Fruit fly (Drosophila melanogaster) whole organism, prepupa: ENCODE measurements around the gene Myo31DF.

ENCODE experiments used
- CG10669 ChIP-seq: fragments of 200-800 bp; sonication (Bioruptor generic); optimal IDR thresholded peaks from 3 replicates; lab custom pipeline; 2018; ENCODE audit warnings: missing biosample characterization, mild to moderate bottlenecking, missing genetic modification characterization, moderate library complexity
- CG6163 ChIP-seq: fragments of 200-800 bp; sonication (Bioruptor generic); IDR thresholded peaks from 3 replicates; pipeline ENCODE4 v1.3.6; 2022; ENCODE audit warnings: missing biosample characterization, missing genetic modification characterization
- CG6276 ChIP-seq: fragments of 200-800 bp; sonication (Bioruptor generic); optimal IDR thresholded peaks from 2 replicates; lab custom pipeline; 2017; ENCODE audit warnings: missing biosample characterization, mild to moderate bottlenecking, missing genetic modification characterization
- CG7368 ChIP-seq: fragments of 200-800 bp; sonication (Bioruptor generic); optimal IDR thresholded peaks from 3 replicates; lab custom pipeline; 2016; ENCODE audit warnings: missing biosample characterization, missing genetic modification characterization
- CG8319 ChIP-seq: fragments of 200-800 bp; sonication (Bioruptor generic); optimal IDR thresholded peaks from 3 replicates; lab custom pipeline; 2016; ENCODE audit warnings: missing biosample characterization, missing genetic modification characterization
- Hr38 ChIP-seq: sonication (Bioruptor generic); optimal IDR thresholded peaks from 2 replicates; lab custom pipeline; 2016; ENCODE audit warnings: missing biosample characterization, missing genetic modification characterization
- Hr39 ChIP-seq: fragments of 200-800 bp; sonication (Bioruptor generic); optimal IDR thresholded peaks from 2 replicates; lab custom pipeline; 2016; ENCODE audit warnings: missing biosample characterization, missing genetic modification characterization
- Lpt ChIP-seq: fragments of 200-800 bp; sonication (Bioruptor generic); optimal IDR thresholded peaks from 3 replicates; lab custom pipeline; 2016; ENCODE audit warnings: missing biosample characterization, missing genetic modification characterization
- achi ChIP-seq: fragments of 200-800 bp; sonication (Bioruptor generic); optimal IDR thresholded peaks from 3 replicates; lab custom pipeline; 2016; ENCODE audit warnings: missing biosample characterization, missing genetic modification characterization
- esn ChIP-seq: fragments of 200-800 bp; sonication (Bioruptor generic); optimal IDR thresholded peaks from 2 replicates; lab custom pipeline; 2016; ENCODE audit warnings: missing biosample characterization, mild to moderate bottlenecking, missing genetic modification characterization, moderate library complexity
- ss ChIP-seq, 2 experiments: fragments of 200-800 bp; sonication (Bioruptor generic); optimal IDR thresholded peaks; 2 replicates in 1 of 2; 3 replicates in 1 of 2; lab custom pipeline; 2017 to 2018; ENCODE audit warnings: mild to moderate bottlenecking in 2 of 2, missing biosample characterization in 2 of 2, missing genetic modification characterization in 2 of 2, moderate library complexity in 1 of 2
- svp ChIP-seq: fragments of 200-800 bp; sonication (Bioruptor generic); peaks from one replicate; lab custom pipeline; 2016; ENCODE audit warnings: missing biosample characterization, missing genetic modification characterization

- TF ChIP-seq CG10669 (GFP tag; lab: Kevin White, UChicago) (no peak), CG8319 (GFP tag; lab: Kevin White, UChicago) (no peak), achi (GFP tag; lab: Kevin White, UChicago) (no peak), svp (GFP tag; lab: Kevin White, UChicago) (no peak), CG7368 (GFP tag; lab: Kevin White, UChicago) (no peak), CG6276 (GFP tag; lab: Kevin White, UChicago) (no peak), Hr39 (GFP tag; lab: Kevin White, UChicago) (peak; percentile 2), CG6163 (GFP tag; lab: Robert Waterston, UW) (peak; percentile 50; the same call in 2 of the 3 replicates), esn (GFP tag; lab: Kevin White, UChicago) (no peak), Lpt (no peak), ss (GFP tag; optimal IDR thresholded peaks at IDR 0.05; lab: Kevin White, UChicago) (no peak), Hr38 (GFP tag; lab: Kevin White, UChicago) (no peak)
These were observed 48.7 kb upstream of the Myo31DF start for dm6 chr2L:10555269-10555668.
